Worm (Caenorhabditis elegans) whole organism, early embryonic: ENCODE results near the gene C38C5.1.

ENCODE experiments used
- aly-1 ChIP-seq: sonication (generic microtip); optimal IDR thresholded peaks from 2 replicates; lab custom pipeline; 2016; ENCODE audit warnings: missing genetic modification characterization, missing compliant biosample characterization
- ama-1 ChIP-seq: fragments of 150-350 bp; optimal IDR thresholded peaks from 2 replicates; lab custom pipeline; 2014
- ceh-13 ChIP-seq: fragments of 200-800 bp; sonication (Bioruptor generic); optimal IDR thresholded peaks from 2 replicates; lab custom pipeline; 2018; ENCODE audit warnings: mild to moderate bottlenecking, missing genetic modification characterization, missing compliant biosample characterization
- ceh-36 ChIP-seq: sonication (generic microtip); optimal IDR thresholded peaks from 2 replicates; lab custom pipeline; 2016; ENCODE audit warnings: missing genetic modification characterization, inconsistent platforms, missing compliant biosample characterization
- ets-7 ChIP-seq: sonication (generic microtip); optimal IDR thresholded peaks from 2 replicates; lab custom pipeline; 2016; ENCODE audit warnings: missing genotype, missing genetic modification characterization, missing compliant biosample characterization
- flt-1 ChIP-seq: fragments of 200-800 bp; sonication (Bioruptor generic); IDR thresholded peaks from 2 replicates; pipeline ENCODE4 v1.3.6; 2022; ENCODE audit warnings: missing genetic modification characterization, missing compliant biosample characterization
- hmbx-1 ChIP-seq: sonication (generic microtip); optimal IDR thresholded peaks from 2 replicates; lab custom pipeline; 2016; ENCODE audit warnings: mild to moderate bottlenecking, missing genetic modification characterization, missing compliant biosample characterization
- hnd-1 ChIP-seq: sonication (generic microtip); optimal IDR thresholded peaks from 2 replicates; lab custom pipeline; 2016; ENCODE audit warnings: missing genetic modification characterization, missing compliant biosample characterization
- tbx-11 ChIP-seq: fragments of 200-800 bp; sonication (Bioruptor generic); IDR thresholded peaks from 2 replicates; pipeline ENCODE4 v1.3.6; 2022; ENCODE audit warnings: missing genetic modification characterization, missing compliant biosample characterization
- tbx-37 ChIP-seq: fragments of 200-800 bp; sonication (Bioruptor generic); conservative IDR thresholded peaks from 2 replicates; pipeline ENCODE4 v1.3.6; 2022; ENCODE audit warnings: missing genetic modification reagents, missing genetic modification characterization, missing compliant biosample characterization
- tra-4 ChIP-seq: sonication (generic microtip); optimal IDR thresholded peaks from 2 replicates; lab custom pipeline; 2017; ENCODE audit warnings: missing genetic modification characterization, missing compliant biosample characterization

DNA sequence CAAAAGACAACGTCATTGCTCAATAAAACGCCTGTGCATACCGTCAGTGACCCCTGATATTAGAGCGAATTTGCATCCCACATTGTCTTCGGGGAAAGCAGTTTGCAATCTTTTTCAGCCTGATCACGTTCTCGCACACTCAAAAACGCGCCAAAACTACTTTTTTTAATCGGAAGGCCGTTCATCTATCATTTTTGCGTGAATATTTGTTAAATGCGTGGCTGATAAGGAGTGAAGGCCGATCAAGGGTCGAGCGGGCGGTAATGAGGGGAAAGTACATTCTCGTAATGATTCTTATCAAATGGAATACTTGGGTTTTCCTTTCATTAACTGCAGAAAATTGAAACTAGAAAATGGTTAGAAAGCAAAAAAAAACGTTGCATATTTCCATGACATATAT lies 33.6 kb upstream of the C38C5.1 start:
- no peak for TF ChIP-seq tra-4
- TF ChIP-seq flt-1 (GFP tag; lab: Robert Waterston, UW): no peak
- no peak for TF ChIP-seq tbx-37 (GFP tag; lab: Robert Waterston, UW)
- no peak for TF ChIP-seq ama-1
- TF ChIP-seq ets-7 (tag; lab: Kevin White, UChicago): no peak
- TF ChIP-seq hmbx-1 (tag; lab: Kevin White, UChicago): no peak
- no peak for TF ChIP-seq ceh-36 (tag; lab: Kevin White, UChicago)
- TF ChIP-seq ceh-13: no peak
- TF ChIP-seq tbx-11: no peak
- TF ChIP-seq aly-1 (tag; lab: Kevin White, UChicago): no peak
- TF ChIP-seq hnd-1 (tag; lab: Kevin White, UChicago): no peak
